Worm (Caenorhabditis elegans) whole organism, L1 larva: ENCODE data around the gene mdt-10.

ENCODE experiments used
- F16B12.6 ChIP-seq: fragments of 150-350 bp; optimal IDR thresholded peaks from 2 replicates; lab custom pipeline; 2014; ENCODE audit warnings: missing biosample characterization, missing genetic modification characterization
- aha-1 ChIP-seq: fragments of 150-350 bp; optimal IDR thresholded peaks from 2 replicates; lab custom pipeline; 2014; ENCODE audit warnings: missing biosample characterization, missing genetic modification characterization
- aly-2 ChIP-seq: fragments of 150-350 bp; optimal IDR thresholded peaks from 2 replicates; lab custom pipeline; 2014; ENCODE audit warnings: missing biosample characterization, missing genetic modification characterization
- ama-1 ChIP-seq: fragments of 150-350 bp; optimal IDR thresholded peaks from 2 replicates; lab custom pipeline; 2014
- blmp-1 ChIP-seq: fragments of 150-350 bp; optimal IDR thresholded peaks from 2 replicates; lab custom pipeline; 2014; ENCODE audit warnings: missing biosample characterization, missing genetic modification characterization
- ceh-8 ChIP-seq: fragments of 200-800 bp; sonication (Bioruptor generic); optimal IDR thresholded peaks from 2 replicates; lab custom pipeline; 2018; ENCODE audit warnings: mild to moderate bottlenecking, missing genetic modification characterization, moderate library complexity, missing compliant biosample characterization
- ceh-88 ChIP-seq: fragments of 200-800 bp; sonication (Bioruptor generic); IDR thresholded peaks from 2 replicates; pipeline ENCODE4 v1.3.6; 2022; ENCODE audit warnings: missing genetic modification characterization, missing compliant biosample characterization
- ceh-90 ChIP-seq: sonication (generic microtip); optimal IDR thresholded peaks from 2 replicates; lab custom pipeline; 2016; ENCODE audit warnings: missing genetic modification characterization, missing compliant biosample characterization
- ces-1 ChIP-seq: fragments of 150-350 bp; optimal IDR thresholded peaks from 2 replicates; lab custom pipeline; 2014; ENCODE audit warnings: missing biosample characterization, missing genetic modification reagents, missing genetic modification characterization
- dpl-1 ChIP-seq, 3 experiments: fragments of 150-350 bp in 2 of 3; sonication (generic microtip) in 1 of 3; optimal IDR thresholded peaks; 2 replicates each; lab custom pipeline; 2014 to 2017; ENCODE audit warnings: missing biosample characterization in 3 of 3, missing genetic modification characterization in 3 of 3, missing genetic modification reagents in 3 of 3
- dsc-1 ChIP-seq: sonication (generic microtip); optimal IDR thresholded peaks from 2 replicates; lab custom pipeline; 2016; ENCODE audit warnings: mild to moderate bottlenecking, missing genetic modification characterization, missing compliant biosample characterization
- efl-1 ChIP-seq, 4 experiments: fragments of 150-350 bp; optimal IDR thresholded peaks in 3 of 4; peaks in 1 of 4; 1 replicate in 1 of 4; 2 replicates in 3 of 4; lab custom pipeline; 2014; ENCODE audit warnings: missing biosample characterization in 2 of 4, missing genetic modification characterization in 2 of 4, missing genetic modification reagents in 2 of 4
- egl-13 ChIP-seq: sonication (generic microtip); optimal IDR thresholded peaks from 2 replicates; lab custom pipeline; 2016; ENCODE audit warnings: missing genotype, missing genetic modification reagents, missing genetic modification characterization, missing compliant biosample characterization
- elt-2 ChIP-seq: sonication (generic microtip); optimal IDR thresholded peaks from 2 replicates; lab custom pipeline; 2016; ENCODE audit warnings: missing genetic modification characterization, mild to moderate bottlenecking, inconsistent platforms, missing compliant biosample characterization, missing genetic modification reagents
- elt-3 ChIP-seq, 6 experiments: fragments of 150-350 bp in 1 of 6; sonication (generic microtip); optimal IDR thresholded peaks; 2 replicates each; lab custom pipeline; 2017 to 2018; ENCODE audit warnings: missing biosample characterization in 6 of 6, missing genetic modification characterization in 6 of 6, inconsistent platforms in 1 of 6
- ets-5 ChIP-seq: fragments of 200-800 bp; sonication (Bioruptor generic); IDR thresholded peaks from 2 replicates; pipeline ENCODE4 v1.3.6; 2022; ENCODE audit warnings: missing genetic modification characterization, missing compliant biosample characterization
- fkh-10 ChIP-seq: sonication (generic microtip); optimal IDR thresholded peaks from 2 replicates; lab custom pipeline; 2017; ENCODE audit warnings: missing biosample characterization, missing genetic modification reagents, missing genetic modification characterization
- fkh-4 ChIP-seq: sonication (generic microtip); optimal IDR thresholded peaks from 2 replicates; lab custom pipeline; 2016; ENCODE audit warnings: missing compliant biosample characterization, missing genetic modification characterization, borderline replicate concordance
- grh-1 ChIP-seq: fragments of 200-800 bp; sonication (Bioruptor generic); IDR thresholded peaks from 2 replicates; pipeline ENCODE4 v1.3.6; 2022; ENCODE audit warnings: missing genetic modification reagents, missing genetic modification characterization, missing compliant biosample characterization
- lin-13 ChIP-seq: fragments of 150-350 bp; optimal IDR thresholded peaks from 2 replicates; lab custom pipeline; 2014; ENCODE audit warnings: missing biosample characterization, missing genetic modification reagents, missing genetic modification characterization
- lin-14 ChIP-seq: fragments of 200-800 bp; sonication (Bioruptor generic); optimal IDR thresholded peaks from 2 replicates; lab custom pipeline; 2018; ENCODE audit warnings: mild to moderate bottlenecking, missing genetic modification characterization, moderate library complexity, missing compliant biosample characterization
- lin-39 ChIP-seq: fragments of 150-350 bp; optimal IDR thresholded peaks from 2 replicates; lab custom pipeline; 2014; ENCODE audit warnings: missing biosample characterization, missing genetic modification reagents, missing genetic modification characterization
- lsy-2 ChIP-seq, 2 experiments: fragments of 150-350 bp; optimal IDR thresholded peaks; 2 replicates each; lab custom pipeline; 2014; ENCODE audit warnings: missing biosample characterization in 2 of 2, missing genetic modification characterization in 2 of 2
- mab-9 ChIP-seq: fragments of 200-800 bp; sonication (Bioruptor generic); IDR thresholded peaks from 2 replicates; pipeline ENCODE4 v1.3.6; 2022; ENCODE audit warnings: missing genetic modification reagents, missing genetic modification characterization, missing compliant biosample characterization
- nhr-11 ChIP-seq: fragments of 150-350 bp; optimal IDR thresholded peaks from 2 replicates; lab custom pipeline; 2014; ENCODE audit warnings: missing biosample characterization, missing genetic modification characterization
- nhr-19 ChIP-seq: fragments of 200-800 bp; sonication (Bioruptor generic); conservative IDR thresholded peaks from 2 replicates; pipeline ENCODE4 v1.3.6; 2022; ENCODE audit warnings: missing genetic modification characterization, missing compliant biosample characterization
- nhr-20 ChIP-seq: sonication (generic microtip); optimal IDR thresholded peaks from 2 replicates; lab custom pipeline; 2016; ENCODE audit warnings: mild to moderate bottlenecking, missing genetic modification characterization, missing compliant biosample characterization
- nhr-28 ChIP-seq: fragments of 150-350 bp; optimal IDR thresholded peaks from 2 replicates; lab custom pipeline; 2014; ENCODE audit warnings: missing biosample characterization, missing genetic modification characterization
- nhr-71 ChIP-seq: sonication (generic microtip); optimal IDR thresholded peaks from 2 replicates; lab custom pipeline; 2016; ENCODE audit warnings: mild to moderate bottlenecking, missing genetic modification characterization, moderate library complexity, missing compliant biosample characterization
- nhr-77 ChIP-seq: fragments of 150-350 bp; optimal IDR thresholded peaks from 2 replicates; lab custom pipeline; 2014; ENCODE audit warnings: missing biosample characterization, missing genetic modification characterization
- nhr-84 ChIP-seq: sonication (generic microtip); optimal IDR thresholded peaks from 2 replicates; lab custom pipeline; 2017; ENCODE audit warnings: missing biosample characterization, missing genetic modification characterization
- nhr-85 ChIP-seq: sonication (generic microtip); peaks from one replicate; lab custom pipeline; 2016; ENCODE audit warnings: missing genetic modification characterization, inconsistent platforms, missing compliant biosample characterization
- pag-3 ChIP-seq: sonication (generic microtip); optimal IDR thresholded peaks from 2 replicates; lab custom pipeline; 2017; ENCODE audit warnings: missing genetic modification characterization, mild to moderate bottlenecking, missing compliant biosample characterization, antibody characterized with exemption, borderline replicate concordance; ENCODE audit not compliant: insufficient read depth
- pqm-1 ChIP-seq: sonication (generic microtip); optimal IDR thresholded peaks from 3 replicates; lab custom pipeline; 2017; ENCODE audit warnings: missing biosample characterization, missing genetic modification characterization
- skn-1 ChIP-seq: fragments of 150-350 bp; optimal IDR thresholded peaks from 2 replicates; lab custom pipeline; 2014; ENCODE audit warnings: missing biosample characterization, missing genetic modification characterization
- snpc-4 ChIP-seq: fragments of 150-350 bp; optimal IDR thresholded peaks from 2 replicates; lab custom pipeline; 2014; ENCODE audit warnings: missing biosample characterization, missing genetic modification characterization
- snu-23 ChIP-seq: sonication (generic microtip); optimal IDR thresholded peaks from 2 replicates; lab custom pipeline; 2016; ENCODE audit warnings: missing genetic modification characterization, missing compliant biosample characterization
- sox-4 ChIP-seq: sonication (generic microtip); optimal IDR thresholded peaks from 2 replicates; lab custom pipeline; 2016; ENCODE audit warnings: missing genetic modification characterization, missing compliant biosample characterization
- sptf-1 ChIP-seq: fragments of 150-350 bp; optimal IDR thresholded peaks from 2 replicates; lab custom pipeline; 2014; ENCODE audit warnings: missing biosample characterization, missing genetic modification characterization
- swsn-7 ChIP-seq: sonication (generic microtip); optimal IDR thresholded peaks from 2 replicates; lab custom pipeline; 2016; ENCODE audit warnings: missing genetic modification characterization, missing compliant biosample characterization
- tlp-1 ChIP-seq: fragments of 150-350 bp; optimal IDR thresholded peaks from 2 replicates; lab custom pipeline; 2014; ENCODE audit warnings: missing biosample characterization, missing genetic modification characterization
- unc-130 ChIP-seq: fragments of 150-350 bp; optimal IDR thresholded peaks from 2 replicates; lab custom pipeline; 2017; ENCODE audit warnings: missing biosample characterization, missing genetic modification characterization, inconsistent platforms
- unc-30 ChIP-seq: sonication (generic microtip); optimal IDR thresholded peaks from 2 replicates; lab custom pipeline; 2017; ENCODE audit warnings: missing biosample characterization, missing genetic modification characterization
- unc-62 ChIP-seq: fragments of 150-350 bp; optimal IDR thresholded peaks from 2 replicates; lab custom pipeline; 2014; ENCODE audit warnings: missing biosample characterization, missing genetic modification reagents, missing genetic modification characterization
- unc-86 ChIP-seq: sonication (generic microtip); optimal IDR thresholded peaks from 2 replicates; lab custom pipeline; 2016; ENCODE audit warnings: missing genetic modification characterization, missing compliant biosample characterization
- zip-4 ChIP-seq: fragments of 200-800 bp; sonication (Bioruptor generic); optimal IDR thresholded peaks from 2 replicates; lab custom pipeline; 2018; ENCODE audit warnings: mild to moderate bottlenecking, missing genetic modification characterization, moderate library complexity, missing compliant biosample characterization

mdt-10 gene

DNA sequence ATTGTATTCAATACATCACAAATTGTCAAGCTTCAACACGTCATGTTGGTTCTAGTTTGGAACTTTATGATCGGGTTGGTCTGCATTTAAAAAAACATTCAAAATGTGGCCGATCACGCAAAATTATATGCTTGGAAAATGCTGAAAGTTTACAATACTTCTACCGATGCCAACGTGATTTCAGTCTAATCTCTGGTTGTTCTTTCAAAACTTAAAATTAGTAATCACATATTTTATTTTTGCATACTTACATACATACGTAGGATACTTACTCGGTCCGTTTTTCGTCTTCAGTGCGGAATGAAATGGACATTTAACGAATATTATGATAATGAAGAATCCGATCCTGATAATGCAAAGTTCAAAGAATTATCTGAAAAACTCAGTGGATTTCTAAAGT, 29.7 kb downstream of the mdt-10 start, which contains the start of gene srw-62:
TSS of gene srw-62 (plus strand) at position 301 of the 400 bp plus-strand sequence.
- TF ChIP-seq unc-30 (tag; lab: Kevin White, UChicago) (no peak), snpc-4 (no peak)

DNA sequence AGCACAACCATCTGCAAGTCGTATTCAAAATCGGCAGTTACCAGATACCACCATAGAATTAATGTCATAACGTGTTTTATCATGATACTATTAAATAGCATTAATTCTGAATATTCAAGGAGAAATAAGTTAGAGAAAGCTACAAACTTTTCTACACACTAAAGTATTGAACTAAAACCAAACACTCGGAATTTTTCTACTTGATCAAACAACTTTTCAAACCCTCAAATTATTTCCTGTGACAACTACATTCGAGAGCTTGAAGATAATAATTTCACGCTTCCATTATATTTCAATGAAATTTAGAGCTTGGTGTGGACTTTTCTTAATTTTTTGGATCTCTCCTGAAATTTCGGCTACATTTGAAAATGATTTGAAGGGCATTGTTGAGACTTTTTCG, 32.4 kb downstream of the mdt-10 start, which contains the start of gene irld-47:
TSS of gene irld-47 (minus strand) at position 101 of the 400 bp plus-strand sequence.
- TF ChIP-seq swsn-7 (tag; lab: Kevin White, UChicago) (no peak), pqm-1 (no peak)

ce11 chrII:7819359-7819758, 35.5 kb downstream of the mdt-10 start:
- no peak for TF ChIP-seq skn-1 (tag; lab: Kevin White, UChicago)
- no peak for TF ChIP-seq egl-13 (tag; lab: Kevin White, UChicago)
- no peak for TF ChIP-seq lin-39
- TF ChIP-seq unc-62: no peak
- no peak for TF ChIP-seq grh-1
- no peak for TF ChIP-seq F16B12.6 (tag; lab: Kevin White, UChicago)
- no peak for TF ChIP-seq lin-13 (GFP tag; lab: Kevin White, UChicago)
- TF ChIP-seq snu-23 (GFP tag; lab: Kevin White, UChicago): no peak
- TF ChIP-seq dsc-1 (tag; lab: Kevin White, UChicago): no peak
- no peak for TF ChIP-seq pag-3
- TF ChIP-seq nhr-28: no peak
- TF ChIP-seq aha-1 (tag; lab: Kevin White, UChicago): no peak
- no peak for TF ChIP-seq ceh-90
- TF ChIP-seq nhr-84: no peak
- no peak for TF ChIP-seq ets-5

DNA sequence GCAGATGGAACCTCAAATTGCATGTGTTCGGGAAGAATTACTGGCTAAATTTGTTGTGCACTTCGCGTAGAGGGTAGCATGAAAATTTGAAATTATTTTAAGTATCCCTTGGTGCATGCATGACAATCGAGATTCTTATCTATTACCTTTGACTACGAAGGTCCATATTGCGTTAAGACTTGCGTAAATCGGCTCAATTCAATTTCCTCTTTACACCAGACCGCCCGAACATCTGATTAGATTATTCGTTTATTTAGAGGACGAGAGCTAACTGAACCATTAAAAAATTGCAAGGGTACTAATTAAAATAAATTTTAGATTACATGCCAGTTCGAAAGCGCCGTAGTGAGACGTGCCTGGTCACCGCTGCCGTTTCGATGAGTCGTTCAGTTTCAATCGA, 37.3 kb downstream of the mdt-10 start:
- TF ChIP-seq mab-9 (no peak), efl-1 (optimal IDR thresholded peaks at IDR 0.05; lab: Kevin White, UChicago) (no peak), efl-1 (GFP tag; optimal IDR thresholded peaks at IDR 0.05 in 1 of 2; lab: Kevin White, UChicago) (no peak), sptf-1 (tag; lab: Kevin White, UChicago) (no peak), nhr-11 (no peak)

- TF ChIP-seq elt-3 (tag; optimal IDR thresholded peaks at IDR 0.05; lab: Kevin White, UChicago) (no peak), ceh-88 (GFP tag; lab: Robert Waterston, UW) (no peak), sptf-1 (tag; lab: Kevin White, UChicago) (no peak), nhr-19 (GFP tag; lab: Robert Waterston, UW) (no peak), zip-4 (GFP tag; lab: Kevin White, UChicago) (no peak), dpl-1 (GFP tag; optimal IDR thresholded peaks at IDR 0.05; lab: Kevin White, UChicago) (peak; percentile 23 to 84 (median 62)), efl-1 (optimal IDR thresholded peaks at IDR 0.05; lab: Kevin White, UChicago) (peak; percentile 21 to 64), efl-1 (GFP tag; optimal IDR thresholded peaks at IDR 0.05 in 1 of 2; lab: Kevin White, UChicago) (peak; percentile 72 to 93), ceh-8 (no peak), nhr-85 (tag; lab: Kevin White, UChicago) (no peak), snu-23 (GFP tag; lab: Kevin White, UChicago) (peak; percentile 14), F16B12.6 (tag; lab: Kevin White, UChicago) (no peak), elt-2 (tag; lab: Kevin White, UChicago) (peak; percentile 5), lin-39 (no peak), lin-14 (GFP tag; lab: Kevin White, UChicago) (peak; percentile 25), nhr-20 (peak; percentile 1), ama-1 (lab: Kevin White, UChicago) (no peak), unc-30 (tag; lab: Kevin White, UChicago) (no peak), unc-130 (tag; lab: Kevin White, UChicago) (no peak), nhr-77 (tag; lab: Kevin White, UChicago) (no peak), ces-1 (GFP tag; lab: Kevin White, UChicago) (no peak), nhr-71 (tag; lab: Kevin White, UChicago) (no peak), fkh-4 (tag; lab: Kevin White, UChicago) (no peak), tlp-1 (no peak), unc-86 (tag; lab: Kevin White, UChicago) (no peak), aly-2 (no peak), lsy-2 (tag; optimal IDR thresholded peaks at IDR 0.05; lab: Kevin White, UChicago) (peak in 1 of 2 experiments; percentile 49), fkh-10 (GFP tag; lab: Kevin White, UChicago) (no peak), blmp-1 (tag; lab: Kevin White, UChicago) (peak; percentile 41), sox-4 (tag; lab: Kevin White, UChicago) (no peak)
Observed at ce11 chrII:7816163-7816776, 38.6 kb downstream of the mdt-10 start, which contains the start of gene cki-2. TSS of gene cki-2 (plus strand) at chrII:7816499.
